Worm (Caenorhabditis elegans): Measurements from ENCODE around the gene dgk-3.

ce11 chrIII:9191091-9191490 lies 28.2 kb downstream of the dgk-3 start, which contains the start of gene cls-3:
- TF ChIP-seq cog-1 (tag; optimal IDR thresholded peaks at IDR 0.05), result no peak
- TF ChIP-seq klf-2 (GFP tag; conservative IDR thresholded peaks at IDR 0.05), result no peak
- no peak for TF ChIP-seq ztf-23 (GFP tag; IDR thresholded peaks at IDR 0.05)
- TF ChIP-seq tab-1 (GFP tag; IDR thresholded peaks at IDR 0.05), result no peak
- TF ChIP-seq T22C8.4 (GFP tag; IDR thresholded peaks at IDR 0.05), result no peak

Data from whole organism, midembryonic.